Worm (Caenorhabditis elegans): Measurements from ENCODE around the gene sre-35.

sre-35 gene

DNA sequence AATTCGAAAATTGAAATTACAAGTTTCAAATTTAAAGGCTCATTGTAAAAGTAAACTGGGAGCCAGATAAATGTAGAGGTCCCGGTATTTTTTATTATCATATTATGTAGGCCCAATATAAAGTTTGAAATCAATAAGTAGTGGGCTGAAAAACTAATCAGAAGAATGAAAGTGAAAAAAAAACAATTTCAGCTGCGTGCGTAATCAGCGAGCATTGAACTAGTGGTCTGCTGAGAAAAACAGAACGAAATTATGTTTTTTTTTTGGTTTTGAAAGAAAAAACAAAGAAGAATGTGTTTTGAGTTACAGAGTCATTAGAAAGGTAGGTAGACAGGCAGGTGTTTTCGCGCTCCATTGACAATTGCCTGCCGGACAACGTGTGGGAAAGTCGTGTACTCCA lies 43.9 kb downstream of the sre-35 start, which contains the start of gene sre-31:
sre-31 (minus strand) TSS at position 101 of the 400 bp plus-strand sequence.
- TF ChIP-seq hlh-13 (GFP tag; optimal IDR thresholded peaks at IDR 0.05) (no peak), K09A11.1 (tag; optimal IDR thresholded peaks at IDR 0.05; ENCODE audit: insufficient read depth) (no peak), ceh-14 (tag; optimal IDR thresholded peaks at IDR 0.05) (no peak), sox-2 (GFP tag; IDR thresholded peaks at IDR 0.05) (no peak), eyg-1 (tag; optimal IDR thresholded peaks at IDR 0.05) (no peak), elt-4 (tag; optimal IDR thresholded peaks at IDR 0.05) (no peak), hlh-8 (tag; optimal IDR thresholded peaks at IDR 0.05) (no peak), ttx-3 (tag; optimal IDR thresholded peaks at IDR 0.05) (no peak), madf-2 (tag; optimal IDR thresholded peaks at IDR 0.05) (no peak), pha-4 (tag; optimal IDR thresholded peaks at IDR 0.05) (no peak)

DNA sequence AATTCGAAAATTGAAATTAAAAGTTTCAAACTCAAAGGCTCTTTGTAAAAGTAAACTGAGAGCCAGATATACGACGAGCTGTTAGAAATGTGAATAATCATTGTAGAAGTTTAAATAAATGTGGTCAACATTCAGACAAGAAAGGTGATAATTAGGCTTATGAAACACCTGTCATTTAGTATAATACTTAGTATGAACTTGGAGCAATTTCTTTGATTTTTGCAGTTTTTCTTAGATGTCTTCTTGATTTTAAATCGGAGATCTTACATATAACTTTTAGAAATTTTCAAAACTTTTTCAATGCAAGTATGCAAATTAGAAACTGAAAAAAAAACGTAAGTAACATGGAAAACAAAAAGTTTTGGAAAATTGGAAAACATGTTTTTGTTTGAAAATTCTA lies 46.3 kb downstream of the sre-35 start, which contains the start of gene sre-30:
sre-30 (minus strand) TSS at position 101 of the 400 bp plus-strand sequence.
- TF ChIP-seq unc-55 (GFP tag; optimal IDR thresholded peaks at IDR 0.05) (no peak), elt-4 (tag; optimal IDR thresholded peaks at IDR 0.05) (no peak), nhr-11 (tag; optimal IDR thresholded peaks at IDR 0.05) (no peak), K02D7.2 (tag; optimal IDR thresholded peaks at IDR 0.05) (no peak), dmd-4 (tag; optimal IDR thresholded peaks at IDR 0.05; ENCODE audit: borderline replicate concordance) (no peak), pha-4 (tag; optimal IDR thresholded peaks at IDR 0.05) (no peak), ceh-22 (tag; optimal IDR thresholded peaks at IDR 0.05) (no peak), nhr-232 (tag; optimal IDR thresholded peaks at IDR 0.05) (no peak), ceh-14 (tag; optimal IDR thresholded peaks at IDR 0.05) (no peak), C08G9.2 (tag; optimal IDR thresholded peaks at IDR 0.05) (no peak), pqm-1 (tag; optimal IDR thresholded peaks at IDR 0.05) (no peak), rnt-1 (tag; optimal IDR thresholded peaks at IDR 0.05) (no peak), ets-4 (tag; optimal IDR thresholded peaks at IDR 0.05) (no peak), unc-42 (tag; optimal IDR thresholded peaks at IDR 0.05) (no peak), pag-3 (tag; optimal IDR thresholded peaks at IDR 0.05; ENCODE audit: borderline replicate concordance) (no peak), syd-9 (tag; optimal IDR thresholded peaks at IDR 0.05) (no peak), mec-3 (tag; optimal IDR thresholded peaks at IDR 0.05; ENCODE audit: borderline replicate concordance) (no peak), unc-86 (tag; optimal IDR thresholded peaks at IDR 0.05) (no peak)

DNA sequence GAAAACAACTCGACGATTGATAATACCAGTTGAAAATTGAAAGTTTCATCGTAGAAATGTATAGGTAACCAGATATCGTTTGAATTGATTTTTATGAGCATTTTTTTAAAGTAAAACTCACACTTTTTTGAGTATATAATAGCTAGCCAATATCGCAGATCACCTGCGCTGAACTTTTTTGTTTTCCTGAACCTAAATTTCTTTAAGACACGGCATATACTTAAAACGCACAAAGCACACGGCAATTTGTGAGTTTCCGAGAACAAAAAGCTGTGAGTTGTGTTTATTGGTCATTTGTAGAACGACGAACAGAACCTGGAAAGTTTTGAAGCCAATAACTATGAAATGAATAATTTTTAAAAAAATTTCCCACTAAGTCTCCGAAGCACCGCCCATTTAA lies 50.9 kb downstream of the sre-35 start, which contains the start of gene sre-29:
sre-29 (minus strand) TSS at position 101 of the 400 bp plus-strand sequence.
- TF ChIP-seq fax-1 (tag; optimal IDR thresholded peaks at IDR 0.05): no peak
- no peak for TF ChIP-seq dmd-4 (tag; optimal IDR thresholded peaks at IDR 0.05; ENCODE audit: borderline replicate concordance)
- no peak for TF ChIP-seq ceh-22 (tag; optimal IDR thresholded peaks at IDR 0.05)
- TF ChIP-seq ceh-14 (tag; optimal IDR thresholded peaks at IDR 0.05): no peak
- TF ChIP-seq ahr-1 (tag; optimal IDR thresholded peaks at IDR 0.05): no peak
